Fruit fly (Drosophila melanogaster) whole organism, embryonic: Measurements from ENCODE around the gene CG4596.

ENCODE experiments used
- Antp ChIP-seq: fragments of 200-800 bp; sonication (Bioruptor generic); optimal IDR thresholded peaks from 3 replicates; lab custom pipeline; 2016; ENCODE audit warnings: missing biosample characterization, missing genetic modification characterization
- Asciz ChIP-seq: fragments of 200-800 bp; sonication (Bioruptor generic); optimal IDR thresholded peaks from 2 replicates; lab custom pipeline; 2017; ENCODE audit warnings: missing biosample characterization, mild to moderate bottlenecking, missing genetic modification characterization, missing genetic modification reagents
- Atf6 ChIP-seq: fragments of 200-800 bp; sonication (Bioruptor generic); IDR thresholded peaks from 2 replicates; pipeline ENCODE4 v1.3.6; 2022; ENCODE audit warnings: missing biosample characterization, missing genetic modification characterization
- CG10959 ChIP-seq: fragments of 200-800 bp; sonication (Bioruptor generic); IDR thresholded peaks from 2 replicates; pipeline ENCODE4 v1.3.6; 2022; ENCODE audit warnings: missing biosample characterization, missing genetic modification characterization
- CG12299 ChIP-seq: fragments of 200-800 bp; sonication (Bioruptor generic); optimal IDR thresholded peaks from 2 replicates; lab custom pipeline; 2018; ENCODE audit warnings: missing biosample characterization, mild to moderate bottlenecking, missing genetic modification characterization
- CG1233 ChIP-seq: fragments of 200-800 bp; sonication (Bioruptor generic); optimal IDR thresholded peaks from 4 replicates; lab custom pipeline; 2018; ENCODE audit warnings: missing biosample characterization, mild to moderate bottlenecking, missing genetic modification characterization
- CG12391 ChIP-seq: fragments of 200-800 bp; sonication (Bioruptor generic); optimal IDR thresholded peaks from 3 replicates; lab custom pipeline; 2018; ENCODE audit warnings: missing biosample characterization, mild to moderate bottlenecking, missing genetic modification characterization, moderate library complexity
- CG12659 ChIP-seq: fragments of 200-800 bp; sonication (Bioruptor generic); optimal IDR thresholded peaks from 3 replicates; lab custom pipeline; 2017; ENCODE audit warnings: mild to moderate bottlenecking, missing biosample characterization, missing genetic modification reagents, missing genetic modification characterization
- CG12769 ChIP-seq: fragments of 200-800 bp; sonication (Bioruptor generic); optimal IDR thresholded peaks from 2 replicates; lab custom pipeline; 2019; ENCODE audit warnings: missing biosample characterization, mild to moderate bottlenecking, missing genetic modification characterization, moderate library complexity
- CG12942 ChIP-seq: fragments of 200-800 bp; sonication (Bioruptor generic); optimal IDR thresholded peaks from 3 replicates; lab custom pipeline; 2016; ENCODE audit warnings: missing biosample characterization, missing genetic modification characterization
- CG13296 ChIP-seq: fragments of 200-800 bp; sonication (Bioruptor generic); optimal IDR thresholded peaks from 3 replicates; lab custom pipeline; 2018; ENCODE audit warnings: missing biosample characterization, mild to moderate bottlenecking, missing genetic modification characterization
- CG14441 ChIP-seq: fragments of 200-800 bp; sonication (Bioruptor generic); IDR thresholded peaks from 2 replicates; pipeline ENCODE4 v1.3.6; 2022; ENCODE audit warnings: missing biosample characterization, missing genetic modification characterization
- CG14860 ChIP-seq: fragments of 200-800 bp; sonication (Bioruptor generic); IDR thresholded peaks from 3 replicates; pipeline ENCODE4 v1.3.6; 2022; ENCODE audit warnings: missing biosample characterization, missing genetic modification characterization; ENCODE audit not compliant: partially characterized antibody
- CG17359 ChIP-seq: fragments of 200-800 bp; sonication (Bioruptor generic); optimal IDR thresholded peaks from 3 replicates; lab custom pipeline; 2018; ENCODE audit warnings: missing biosample characterization, mild to moderate bottlenecking, missing genetic modification characterization, moderate library complexity
- CG17568 ChIP-seq: fragments of 200-800 bp; sonication (Bioruptor generic); optimal IDR thresholded peaks from 2 replicates; lab custom pipeline; 2018; ENCODE audit warnings: missing biosample characterization, mild to moderate bottlenecking, missing genetic modification characterization, moderate library complexity
- CG2678 ChIP-seq: fragments of 200-800 bp; sonication (Bioruptor generic); optimal IDR thresholded peaks from 3 replicates; lab custom pipeline; 2019; ENCODE audit warnings: missing biosample characterization, mild to moderate bottlenecking, missing genetic modification characterization, moderate library complexity
- CG33213 ChIP-seq: fragments of 200-800 bp; sonication (Bioruptor generic); optimal IDR thresholded peaks from 3 replicates; lab custom pipeline; 2016; ENCODE audit warnings: missing biosample characterization, missing genetic modification characterization
- CG3407 ChIP-seq: fragments of 200-800 bp; sonication (Bioruptor generic); optimal IDR thresholded peaks from 2 replicates; lab custom pipeline; 2018; ENCODE audit warnings: missing biosample characterization, mild to moderate bottlenecking, missing genetic modification characterization
- CG4617 ChIP-seq: fragments of 200-800 bp; sonication (Bioruptor generic); optimal IDR thresholded peaks from 3 replicates; lab custom pipeline; 2016; ENCODE audit warnings: missing biosample characterization, missing genetic modification characterization, borderline replicate concordance
- CG6254 ChIP-seq: fragments of 200-800 bp; sonication (Bioruptor generic); optimal IDR thresholded peaks from 3 replicates; lab custom pipeline; 2017; ENCODE audit warnings: mild to moderate bottlenecking, missing biosample characterization, missing genetic modification reagents, missing genetic modification characterization
- CG7987 ChIP-seq: fragments of 200-800 bp; sonication (Bioruptor generic); optimal IDR thresholded peaks from 2 replicates; lab custom pipeline; 2018; ENCODE audit warnings: missing biosample characterization, mild to moderate bottlenecking, missing genetic modification characterization, moderate library complexity
- CG9609 ChIP-seq: fragments of 200-800 bp; sonication (Bioruptor generic); optimal IDR thresholded peaks from 3 replicates; lab custom pipeline; 2016; ENCODE audit warnings: missing biosample characterization, missing genetic modification characterization
- CG9797 ChIP-seq: fragments of 200-800 bp; sonication (Bioruptor generic); optimal IDR thresholded peaks from 3 replicates; lab custom pipeline; 2018; ENCODE audit warnings: missing biosample characterization, mild to moderate bottlenecking, missing genetic modification characterization
- CTCF ChIP-seq: fragments of 200-800 bp; sonication (Bioruptor generic); optimal IDR thresholded peaks from 2 replicates; lab custom pipeline; 2017; ENCODE audit warnings: missing biosample characterization, mild to moderate bottlenecking, missing genetic modification characterization, moderate library complexity
- Hr51 ChIP-seq, 2 experiments: fragments of 200-800 bp; sonication (Bioruptor generic); optimal IDR thresholded peaks; 2 replicates in 1 of 2; 3 replicates in 1 of 2; lab custom pipeline; 2016 to 2018; ENCODE audit warnings: missing biosample characterization in 2 of 2, missing genetic modification characterization in 2 of 2, mild to moderate bottlenecking in 1 of 2, moderate library complexity in 1 of 2
- Max ChIP-seq: fragments of 200-800 bp; sonication (Bioruptor generic); optimal IDR thresholded peaks from 2 replicates; lab custom pipeline; 2016; ENCODE audit warnings: missing biosample characterization, mild to moderate bottlenecking, missing genetic modification characterization
- Nf-YA ChIP-seq: fragments of 200-800 bp; sonication (Bioruptor generic); IDR thresholded peaks from 2 replicates; pipeline ENCODE4 v1.3.6; 2022; ENCODE audit warnings: missing biosample characterization, missing genetic modification characterization
- Nf-YB ChIP-seq: fragments of 200-800 bp; sonication (Bioruptor generic); optimal IDR thresholded peaks from 3 replicates; lab custom pipeline; 2019; ENCODE audit warnings: missing biosample characterization, mild to moderate bottlenecking, missing genetic modification characterization, moderate library complexity
- Scr ChIP-seq: fragments of 200-800 bp; sonication (Bioruptor generic); IDR thresholded peaks from 2 replicates; pipeline ENCODE4 v1.3.6; 2022; ENCODE audit warnings: missing biosample characterization, missing genetic modification characterization; ENCODE audit not compliant: partially characterized antibody
- Ssrp ChIP-seq: fragments of 200-800 bp; sonication (Bioruptor generic); optimal IDR thresholded peaks from 2 replicates; lab custom pipeline; 2018; ENCODE audit warnings: missing biosample characterization, mild to moderate bottlenecking, missing genetic modification characterization, moderate library complexity
- Vsx1 ChIP-seq: fragments of 200-800 bp; sonication (Bioruptor generic); optimal IDR thresholded peaks from 2 replicates; lab custom pipeline; 2017; ENCODE audit warnings: missing biosample characterization, mild to moderate bottlenecking, missing genetic modification characterization, missing genetic modification reagents
- YL-1 ChIP-seq: fragments of 200-800 bp; sonication (Bioruptor generic); optimal IDR thresholded peaks from 3 replicates; lab custom pipeline; 2017; ENCODE audit warnings: missing biosample characterization, mild to moderate bottlenecking, missing genetic modification characterization
- ato ChIP-seq: fragments of 200-800 bp; sonication (Bioruptor generic); IDR thresholded peaks from 2 replicates; pipeline ENCODE4 v1.3.6; 2022; ENCODE audit warnings: missing biosample characterization, missing genetic modification characterization; ENCODE audit not compliant: partially characterized antibody
- dmrt99B ChIP-seq: fragments of 200-800 bp; sonication (Bioruptor generic); optimal IDR thresholded peaks from 2 replicates; lab custom pipeline; 2018; ENCODE audit warnings: missing biosample characterization, mild to moderate bottlenecking, missing genetic modification characterization, moderate library complexity
- ewg ChIP-seq: fragments of 200-800 bp; sonication (Bioruptor generic); optimal IDR thresholded peaks from 3 replicates; lab custom pipeline; 2017; ENCODE audit warnings: mild to moderate bottlenecking, missing biosample characterization, missing genetic modification reagents, missing genetic modification characterization
- grn ChIP-seq: fragments of 200-800 bp; sonication (Bioruptor generic); optimal IDR thresholded peaks from 3 replicates; lab custom pipeline; 2017; ENCODE audit warnings: missing biosample characterization, missing genetic modification characterization
- hb ChIP-seq: fragments of 200-800 bp; sonication (Bioruptor generic); IDR thresholded peaks from 3 replicates; pipeline ENCODE4 v1.3.6; 2022; ENCODE audit warnings: missing biosample characterization, missing genetic modification characterization; ENCODE audit not compliant: partially characterized antibody
- inv ChIP-seq: fragments of 200-800 bp; sonication (Bioruptor generic); IDR thresholded peaks from 2 replicates; pipeline ENCODE4 v1.3.6; 2022; ENCODE audit warnings: missing biosample characterization, missing genetic modification characterization; ENCODE audit not compliant: partially characterized antibody
- lilli ChIP-seq: fragments of 200-800 bp; sonication (Bioruptor generic); optimal IDR thresholded peaks from 3 replicates; lab custom pipeline; 2016; ENCODE audit warnings: missing biosample characterization, missing genetic modification characterization
- mirr ChIP-seq: fragments of 200-800 bp; sonication (Bioruptor generic); optimal IDR thresholded peaks from 3 replicates; lab custom pipeline; 2018; ENCODE audit warnings: missing biosample characterization, mild to moderate bottlenecking, missing genetic modification characterization
- nau ChIP-seq: fragments of 200-800 bp; sonication (Bioruptor generic); optimal IDR thresholded peaks from 3 replicates; lab custom pipeline; 2017; ENCODE audit warnings: missing biosample characterization, mild to moderate bottlenecking, missing genetic modification characterization, missing genetic modification reagents
- pros ChIP-seq: fragments of 200-800 bp; sonication (Bioruptor generic); optimal IDR thresholded peaks from 3 replicates; lab custom pipeline; 2019; ENCODE audit warnings: missing biosample characterization, mild to moderate bottlenecking, missing genetic modification characterization, moderate library complexity
- run ChIP-seq: fragments of 200-800 bp; sonication (Bioruptor generic); optimal IDR thresholded peaks from 3 replicates; lab custom pipeline; 2018; ENCODE audit warnings: missing biosample characterization, mild to moderate bottlenecking, missing genetic modification characterization
- schlank ChIP-seq: fragments of 200-800 bp; sonication (Bioruptor generic); optimal IDR thresholded peaks from 2 replicates; lab custom pipeline; 2018; ENCODE audit warnings: missing biosample characterization, mild to moderate bottlenecking, missing genetic modification characterization
- tap ChIP-seq: fragments of 200-800 bp; optimal IDR thresholded peaks from 3 replicates; lab custom pipeline; 2019; ENCODE audit warnings: missing biosample characterization, mild to moderate bottlenecking, missing genetic modification characterization, moderate library complexity
- tll ChIP-seq, 2 experiments: fragments of 200-800 bp in 1 of 2; fragments of >200 bp in 1 of 2; sonication (Bioruptor generic) in 1 of 2; optimal IDR thresholded peaks; 2 replicates each; lab custom pipeline; 2017 to 2019; ENCODE audit warnings: missing biosample characterization in 2 of 2, missing genetic modification characterization in 2 of 2, mild to moderate bottlenecking in 1 of 2, moderate library complexity in 1 of 2
- vvl ChIP-seq: fragments of 200-800 bp; sonication (Bioruptor generic); IDR thresholded peaks from 2 replicates; pipeline ENCODE4 v1.3.6; 2022; ENCODE audit warnings: missing biosample characterization, missing genetic modification characterization
- z ChIP-seq: fragments of 200-800 bp; sonication (Bioruptor generic); IDR thresholded peaks from 3 replicates; pipeline ENCODE4 v1.3.6; 2022; ENCODE audit warnings: missing biosample characterization, missing genetic modification characterization

The CG4596 gene

DNA sequence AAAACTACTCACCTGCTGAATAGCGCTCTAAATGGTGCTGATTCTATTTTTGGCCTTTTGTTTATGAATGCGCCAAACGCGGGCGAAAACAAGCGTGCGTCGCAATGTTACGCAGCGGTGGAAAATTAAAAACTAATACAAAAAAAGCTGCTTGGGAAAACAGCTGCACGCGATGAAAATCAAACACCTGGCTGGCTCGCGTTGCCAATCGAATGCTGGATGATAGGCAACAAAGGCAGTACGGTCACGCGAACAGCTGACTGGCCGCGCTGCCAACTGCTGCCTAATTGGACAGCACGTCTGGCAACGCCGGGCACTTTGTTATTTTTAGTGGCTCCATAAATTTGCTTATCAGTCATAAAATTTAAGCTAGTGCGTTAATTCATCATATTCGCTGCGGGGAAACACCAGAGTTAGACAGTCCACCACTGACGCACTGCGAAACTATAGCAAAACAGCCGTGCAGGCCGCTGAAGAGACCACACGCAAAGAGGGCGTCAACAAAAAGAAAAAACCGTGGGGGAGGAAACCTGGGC, 4.3 kb upstream of the CG4596 start, which contains the start of the genes SelR and Tsp86D (continued):
- peak in 1 of 2 experiments; percentile 32 for TF ChIP-seq Hr51 (GFP tag; optimal IDR thresholded peaks at IDR 0.05; lab: Kevin White, UChicago)
- peak; percentile 53; the same call in 2 of the 3 replicates for TF ChIP-seq CG14860 (GFP tag; lab: Robert Waterston, UW)
- peak; percentile 16 for TF ChIP-seq CG17359 (tag; lab: Kevin White, UChicago)
- TF ChIP-seq ewg (GFP tag; lab: Kevin White, UChicago): peak; percentile 24
- TF ChIP-seq inv: peak; percentile 45; the same call in 1 of the 2 replicates
- TF ChIP-seq hb (GFP tag; lab: Robert Waterston, UW): 0 out of 3 replicates have a peak, but pooled peaks have one; percentile 28
- peak; percentile 36 for TF ChIP-seq Max (GFP tag; lab: Kevin White, UChicago)
- TF ChIP-seq Nf-YA (GFP tag; lab: Robert Waterston, UW): 0 out of 2 replicates have a peak, but pooled peaks have one; percentile 11
- TF ChIP-seq CG4617 (GFP tag; lab: Kevin White, UChicago): peak; percentile 86
- TF ChIP-seq tap (tag; lab: Kevin White, UChicago): peak; percentile 52
- peak; percentile 15 for TF ChIP-seq CG12769 (tag; lab: Kevin White, UChicago)
- no peak for TF ChIP-seq CG9609 (GFP tag; lab: Kevin White, UChicago)
- TF ChIP-seq run (tag; lab: Kevin White, UChicago): peak; percentile 25
- peak; percentile 48 for TF ChIP-seq CG1233
- peak; percentile 10 for TF ChIP-seq lilli (GFP tag; lab: Kevin White, UChicago)
- TF ChIP-seq ato (GFP tag; lab: Robert Waterston, UW): 0 out of 2 replicates have a peak, but pooled peaks have one; percentile 12
- peak; percentile 33 for TF ChIP-seq vvl (GFP tag; lab: Robert Waterston, UW)
- TF ChIP-seq nau (GFP tag; lab: Kevin White, UChicago): peak; percentile 89
- TF ChIP-seq pros: no peak
- TF ChIP-seq CG12659 (GFP tag; lab: Kevin White, UChicago): peak; percentile 64
- TF ChIP-seq Ssrp (tag; lab: Kevin White, UChicago): no peak
- peak; percentile 95 for TF ChIP-seq YL-1 (GFP tag; lab: Kevin White, UChicago)
- TF ChIP-seq CG12391 (tag; lab: Kevin White, UChicago): peak; percentile 33
- TF ChIP-seq z (GFP tag; lab: Robert Waterston, UW): 0 out of 3 replicates have a peak, but pooled peaks have one; percentile 8
- peak; percentile 1 for TF ChIP-seq dmrt99B (tag; lab: Kevin White, UChicago)
- TF ChIP-seq Atf6 (GFP tag; lab: Robert Waterston, UW): peak; percentile 32; the same call in 1 of the 2 replicates
- TF ChIP-seq schlank (tag; lab: Kevin White, UChicago): peak; percentile 6
- peak; percentile 1 for TF ChIP-seq Asciz (GFP tag; lab: Kevin White, UChicago)
- TF ChIP-seq grn: peak; percentile 43
- TF ChIP-seq tll (GFP tag; optimal IDR thresholded peaks at IDR 0.05; lab: Kevin White, UChicago): peak in 1 of 2 experiments; percentile 8
- peak; percentile 73 for TF ChIP-seq CG13296 (GFP tag; lab: Kevin White, UChicago)
- TF ChIP-seq Nf-YB: peak; percentile 7
- TF ChIP-seq CG10959 (GFP tag; lab: Robert Waterston, UW): no peak
- no peak for TF ChIP-seq CG6254
- peak; percentile 95 for TF ChIP-seq CG9797
- peak; percentile 68 for TF ChIP-seq Scr (GFP tag; lab: Robert Waterston, UW)
- TF ChIP-seq CG7987 (GFP tag; lab: Kevin White, UChicago): peak; percentile 64
- TF ChIP-seq CG2678 (tag; lab: Kevin White, UChicago): peak; percentile 43
- no peak for TF ChIP-seq CG14441
- TF ChIP-seq Vsx1 (GFP tag; lab: Kevin White, UChicago): peak; percentile 94
- TF ChIP-seq mirr (GFP tag; lab: Kevin White, UChicago): peak; percentile 82
- peak; percentile 27 for TF ChIP-seq CG33213 (GFP tag; lab: Kevin White, UChicago)
- no peak for TF ChIP-seq CG3407
- TF ChIP-seq CG17568 (GFP tag; lab: Kevin White, UChicago): peak; percentile 62
- peak; percentile 17 for TF ChIP-seq Antp (GFP tag; lab: Kevin White, UChicago)
- TF ChIP-seq CG12942: no peak
- TF ChIP-seq CTCF (GFP tag; lab: Kevin White, UChicago): peak; percentile 65
- peak; percentile 80 for TF ChIP-seq CG12299 (tag; lab: Kevin White, UChicago)
